Fruit fly (Drosophila melanogaster): ENCODE results near the gene Rala.

DNA sequence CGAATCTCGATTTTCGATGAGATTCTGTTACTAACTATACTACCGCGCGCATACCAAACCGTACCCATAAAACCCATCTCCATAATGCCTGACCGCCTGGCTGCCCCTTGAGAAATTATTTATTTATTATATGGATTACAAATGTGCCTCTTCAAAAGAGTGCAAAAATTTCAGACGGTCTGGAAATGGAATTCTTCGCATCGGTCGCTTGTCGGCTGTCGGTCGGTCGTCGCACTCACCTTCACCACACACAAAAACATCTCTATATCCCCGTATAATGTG, 23.2 kb upstream of the Rala start:
- TF ChIP-seq CG8478 (optimal IDR thresholded peaks at IDR 0.05) (no peak), pan (optimal IDR thresholded peaks at IDR 0.05) (no peak)

All from whole organism.